Fruit fly (Drosophila melanogaster): ENCODE measurements around the gene Atg17.

Atg17 gene

DNA sequence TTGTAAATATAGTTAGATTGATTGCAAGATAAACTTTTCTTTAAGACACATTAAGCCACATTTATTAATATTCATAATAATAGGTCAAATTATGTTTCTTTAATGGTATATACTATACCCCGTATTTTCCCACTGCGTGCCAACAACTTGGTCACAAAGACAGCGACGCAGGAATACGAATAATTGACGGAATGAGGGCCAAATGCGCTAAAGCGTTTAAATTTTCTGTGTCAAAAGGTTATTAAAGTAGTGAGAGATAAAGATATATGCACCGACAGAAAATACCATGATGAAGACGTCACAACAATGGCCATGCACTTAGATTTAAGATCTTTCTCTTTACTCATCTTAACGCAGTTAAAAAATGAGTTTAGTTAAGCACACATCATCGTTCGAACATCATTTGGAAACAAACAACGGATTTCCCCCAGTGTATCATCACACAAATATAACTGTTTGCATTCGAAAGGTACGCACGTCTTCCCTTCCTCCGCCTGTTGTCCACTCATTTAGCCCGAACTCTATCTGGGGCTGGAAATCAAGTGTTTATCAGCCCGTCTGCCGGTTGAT, 49.0 kb upstream of the Atg17 start (continued):
- TF ChIP-seq fkh (GFP tag; optimal IDR thresholded peaks at IDR 0.05) (peak; percentile 81), vri (GFP tag; optimal IDR thresholded peaks at IDR 0.05) (no peak), Sox15 (GFP tag; optimal IDR thresholded peaks at IDR 0.05) (peak; percentile 54), CG1621 (tag; optimal IDR thresholded peaks at IDR 0.05) (peak; percentile 14), fd59A (GFP tag; optimal IDR thresholded peaks at IDR 0.05) (peak; percentile 50), CG3919 (GFP tag; optimal IDR thresholded peaks at IDR 0.05) (peak; percentile 75), Lpt (GFP tag; optimal IDR thresholded peaks at IDR 0.05) (peak; percentile 17), eg (GFP tag; IDR thresholded peaks at IDR 0.05) (peak; percentile 65), Smox (GFP tag; optimal IDR thresholded peaks at IDR 0.05) (peak; percentile 66), CG7368 (GFP tag; optimal IDR thresholded peaks at IDR 0.05) (peak; percentile 36), CG32006 (GFP tag; optimal IDR thresholded peaks at IDR 0.05) (peak; percentile 86), Blimp-1 (GFP tag; optimal IDR thresholded peaks at IDR 0.05) (peak; percentile 5), CG6792 (GFP tag; optimal IDR thresholded peaks at IDR 0.05) (peak; percentile 55), Hr4 (GFP tag; optimal IDR thresholded peaks at IDR 0.05) (peak; percentile 67), CG8319 (GFP tag; optimal IDR thresholded peaks at IDR 0.05) (peak; percentile 59), CG31627 (GFP tag; optimal IDR thresholded peaks at IDR 0.05) (peak; percentile 65), dac (GFP tag; optimal IDR thresholded peaks at IDR 0.05) (peak; percentile 55)

DNA sequence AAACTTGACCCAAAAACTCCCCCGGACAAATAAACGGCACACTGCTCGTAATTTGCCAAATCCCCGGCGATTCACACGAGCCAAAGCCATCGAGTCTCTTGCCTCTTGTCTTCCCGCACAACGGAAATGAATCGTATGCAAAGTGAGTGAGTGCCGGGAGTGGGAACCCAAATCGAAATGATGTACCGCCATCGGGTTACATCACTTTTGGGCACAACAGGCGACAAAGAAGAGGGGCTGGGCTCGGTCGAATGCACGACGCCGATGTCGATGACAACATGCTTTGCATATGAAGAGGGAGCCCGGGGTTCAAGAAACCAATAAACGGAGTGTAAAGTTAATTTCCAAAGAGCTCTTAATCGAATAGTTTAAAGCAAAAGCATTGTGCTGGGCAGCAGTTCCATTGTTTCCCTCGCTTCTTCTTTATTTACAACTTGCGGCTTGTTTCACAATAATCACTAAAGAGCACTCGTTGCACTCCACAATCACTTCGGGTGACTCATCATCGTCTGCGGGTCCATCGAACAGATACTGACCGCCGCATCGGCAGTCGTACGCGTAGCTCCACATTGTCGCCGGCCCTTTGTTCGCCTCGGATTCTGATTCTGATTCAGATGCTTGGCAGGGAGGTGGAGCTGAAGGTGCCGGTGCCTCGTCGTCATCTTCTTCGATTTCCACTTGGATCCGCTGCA, 47.7 kb upstream of the Atg17 start:
- no peak for TF ChIP-seq dac (GFP tag; optimal IDR thresholded peaks at IDR 0.05)
- no peak for TF ChIP-seq salr (GFP tag; optimal IDR thresholded peaks at IDR 0.05)
- no peak for TF ChIP-seq fd59A (GFP tag; optimal IDR thresholded peaks at IDR 0.05)
- peak; percentile 85 for TF ChIP-seq Sox14 (GFP tag; optimal IDR thresholded peaks at IDR 0.05)
- peak; percentile 22 for TF ChIP-seq CG16779 (tag; optimal IDR thresholded peaks at IDR 0.05)
- TF ChIP-seq Eip78C (GFP tag): peak; percentile 70
- peak; percentile 85 to 86 for TF ChIP-seq ss (GFP tag; optimal IDR thresholded peaks at IDR 0.05)
- TF ChIP-seq vri (GFP tag; optimal IDR thresholded peaks at IDR 0.05): peak; percentile 72
- peak; percentile 15; the same call in 1 of the 3 replicates for TF ChIP-seq CG6163 (GFP tag; IDR thresholded peaks at IDR 0.05)
- TF ChIP-seq Blimp-1 (GFP tag; optimal IDR thresholded peaks at IDR 0.05): no peak
- no peak for TF ChIP-seq Hr38 (GFP tag; optimal IDR thresholded peaks at IDR 0.05)
- no peak for TF ChIP-seq CG7368 (GFP tag; optimal IDR thresholded peaks at IDR 0.05)
- no peak for TF ChIP-seq CG8319 (GFP tag; optimal IDR thresholded peaks at IDR 0.05)
- TF ChIP-seq CG6854 (GFP tag; optimal IDR thresholded peaks at IDR 0.05): peak; percentile 46
- peak; percentile 65 for TF ChIP-seq CG6808 (GFP tag; optimal IDR thresholded peaks at IDR 0.05)
- no peak for TF ChIP-seq Met (GFP tag; optimal IDR thresholded peaks at IDR 0.05)
- peak; percentile 6 for TF ChIP-seq net (GFP tag; optimal IDR thresholded peaks at IDR 0.05)
- TF ChIP-seq Hr39 (GFP tag; optimal IDR thresholded peaks at IDR 0.05): no peak
- TF ChIP-seq CG9139 (GFP tag; optimal IDR thresholded peaks at IDR 0.05): peak; percentile 69
- TF ChIP-seq Eip75B (GFP tag; optimal IDR thresholded peaks at IDR 0.05): peak; percentile 19
- TF ChIP-seq spab (GFP tag; optimal IDR thresholded peaks at IDR 0.05): peak; percentile 55
- TF ChIP-seq CG8119 (GFP tag; IDR thresholded peaks at IDR 0.05): 0 out of 3 replicates have a peak, but pooled peaks have one; percentile 25
- no peak for TF ChIP-seq Lpt (GFP tag; optimal IDR thresholded peaks at IDR 0.05)
- TF ChIP-seq CG3032 (tag; optimal IDR thresholded peaks at IDR 0.05): no peak
- TF ChIP-seq CG10669 (GFP tag; optimal IDR thresholded peaks at IDR 0.05): peak; percentile 25
- no peak for TF ChIP-seq Hr4 (GFP tag; optimal IDR thresholded peaks at IDR 0.05)
- TF ChIP-seq CG6276 (GFP tag; optimal IDR thresholded peaks at IDR 0.05): peak; percentile 67
- TF ChIP-seq CG3919 (GFP tag; optimal IDR thresholded peaks at IDR 0.05): peak; percentile 28
- TF ChIP-seq esn (GFP tag; optimal IDR thresholded peaks at IDR 0.05): no peak
- TF ChIP-seq CG15336 (GFP tag; IDR thresholded peaks at IDR 0.05): peak; percentile 26; the same call in 1 of the 2 replicates
- TF ChIP-seq dsx (GFP tag; optimal IDR thresholded peaks at IDR 0.05; ENCODE audit: poor library complexity, severe bottlenecking): peak; percentile 70
- TF ChIP-seq CG11294 (GFP tag; IDR thresholded peaks at IDR 0.05): no peak
- no peak for TF ChIP-seq svp (GFP tag)
- TF ChIP-seq Gug (GFP tag; IDR thresholded peaks at IDR 0.05): no peak
- no peak for TF ChIP-seq CG11902 (GFP tag; optimal IDR thresholded peaks at IDR 0.05)
- peak; percentile 62 for TF ChIP-seq CG1621 (tag; optimal IDR thresholded peaks at IDR 0.05)
- TF ChIP-seq Sox102F (GFP tag; optimal IDR thresholded peaks at IDR 0.05): no peak
- TF ChIP-seq CG32006 (GFP tag; optimal IDR thresholded peaks at IDR 0.05): no peak
